Worm (Caenorhabditis elegans) whole organism, L1 larva: ENCODE data around the gene Y53C12A.6.

Experiments used
- F16B12.6 ChIP-seq: fragments of 150-350 bp; optimal IDR thresholded peaks from 2 replicates; lab custom pipeline; 2014; ENCODE audit warnings: missing biosample characterization, missing genetic modification characterization
- Y116A8C.19 ChIP-seq: sonication (generic microtip); optimal IDR thresholded peaks from 2 replicates; lab custom pipeline; 2016; ENCODE audit warnings: missing compliant biosample characterization, missing genetic modification characterization, borderline replicate concordance
- ama-1 ChIP-seq: fragments of 150-350 bp; optimal IDR thresholded peaks from 2 replicates; lab custom pipeline; 2014
- blmp-1 ChIP-seq: fragments of 150-350 bp; optimal IDR thresholded peaks from 2 replicates; lab custom pipeline; 2014; ENCODE audit warnings: missing biosample characterization, missing genetic modification characterization
- dpl-1 ChIP-seq, 3 experiments: fragments of 150-350 bp in 2 of 3; sonication (generic microtip) in 1 of 3; optimal IDR thresholded peaks; 2 replicates each; lab custom pipeline; 2014 to 2017; ENCODE audit warnings: missing biosample characterization in 3 of 3, missing genetic modification characterization in 3 of 3, missing genetic modification reagents in 3 of 3
- dsc-1 ChIP-seq: sonication (generic microtip); optimal IDR thresholded peaks from 2 replicates; lab custom pipeline; 2016; ENCODE audit warnings: mild to moderate bottlenecking, missing genetic modification characterization, missing compliant biosample characterization
- efl-1 ChIP-seq, 4 experiments: fragments of 150-350 bp; optimal IDR thresholded peaks in 3 of 4; peaks in 1 of 4; 1 replicate in 1 of 4; 2 replicates in 3 of 4; lab custom pipeline; 2014; ENCODE audit warnings: missing biosample characterization in 2 of 4, missing genetic modification characterization in 2 of 4, missing genetic modification reagents in 2 of 4
- efl-3 ChIP-seq: fragments of 200-800 bp; sonication (Bioruptor generic); optimal IDR thresholded peaks from 2 replicates; lab custom pipeline; 2018; ENCODE audit warnings: mild to moderate bottlenecking, missing genetic modification characterization, missing compliant biosample characterization
- elt-2 ChIP-seq: sonication (generic microtip); optimal IDR thresholded peaks from 2 replicates; lab custom pipeline; 2016; ENCODE audit warnings: missing genetic modification characterization, mild to moderate bottlenecking, inconsistent platforms, missing compliant biosample characterization, missing genetic modification reagents
- elt-3 ChIP-seq, 6 experiments: fragments of 150-350 bp in 1 of 6; sonication (generic microtip); optimal IDR thresholded peaks; 2 replicates each; lab custom pipeline; 2017 to 2018; ENCODE audit warnings: missing biosample characterization in 6 of 6, missing genetic modification characterization in 6 of 6, inconsistent platforms in 1 of 6
- ets-5 ChIP-seq: fragments of 200-800 bp; sonication (Bioruptor generic); IDR thresholded peaks from 2 replicates; pipeline ENCODE4 v1.3.6; 2022; ENCODE audit warnings: missing genetic modification characterization, missing compliant biosample characterization
- fkh-10 ChIP-seq: sonication (generic microtip); optimal IDR thresholded peaks from 2 replicates; lab custom pipeline; 2017; ENCODE audit warnings: missing biosample characterization, missing genetic modification reagents, missing genetic modification characterization
- fos-1 ChIP-seq: fragments of 150-350 bp; optimal IDR thresholded peaks from 2 replicates; lab custom pipeline; 2014; ENCODE audit warnings: missing biosample characterization, missing genetic modification characterization
- hlh-4 ChIP-seq: sonication (generic microtip); optimal IDR thresholded peaks from 2 replicates; lab custom pipeline; 2016; ENCODE audit warnings: mild to moderate bottlenecking, missing genetic modification characterization, missing compliant biosample characterization
- lin-14 ChIP-seq: fragments of 200-800 bp; sonication (Bioruptor generic); optimal IDR thresholded peaks from 2 replicates; lab custom pipeline; 2018; ENCODE audit warnings: mild to moderate bottlenecking, missing genetic modification characterization, moderate library complexity, missing compliant biosample characterization
- lin-39 ChIP-seq: fragments of 150-350 bp; optimal IDR thresholded peaks from 2 replicates; lab custom pipeline; 2014; ENCODE audit warnings: missing biosample characterization, missing genetic modification reagents, missing genetic modification characterization
- lsy-2 ChIP-seq, 2 experiments: fragments of 150-350 bp; optimal IDR thresholded peaks; 2 replicates each; lab custom pipeline; 2014; ENCODE audit warnings: missing biosample characterization in 2 of 2, missing genetic modification characterization in 2 of 2
- nhr-19 ChIP-seq: fragments of 200-800 bp; sonication (Bioruptor generic); conservative IDR thresholded peaks from 2 replicates; pipeline ENCODE4 v1.3.6; 2022; ENCODE audit warnings: missing genetic modification characterization, missing compliant biosample characterization
- nhr-237 ChIP-seq: fragments of 150-350 bp; optimal IDR thresholded peaks from 2 replicates; lab custom pipeline; 2014; ENCODE audit warnings: missing biosample characterization, missing genetic modification characterization
- nhr-47 ChIP-seq: sonication (generic microtip); optimal IDR thresholded peaks from 2 replicates; lab custom pipeline; 2016; ENCODE audit warnings: mild to moderate bottlenecking, missing genetic modification characterization, moderate library complexity, missing compliant biosample characterization
- nhr-71 ChIP-seq: sonication (generic microtip); optimal IDR thresholded peaks from 2 replicates; lab custom pipeline; 2016; ENCODE audit warnings: mild to moderate bottlenecking, missing genetic modification characterization, moderate library complexity, missing compliant biosample characterization
- nhr-90 ChIP-seq: sonication (generic microtip); optimal IDR thresholded peaks from 2 replicates; lab custom pipeline; 2016; ENCODE audit warnings: mild to moderate bottlenecking, missing genetic modification characterization, missing compliant biosample characterization; ENCODE audit not compliant: poor library complexity
- pag-3 ChIP-seq: sonication (generic microtip); optimal IDR thresholded peaks from 2 replicates; lab custom pipeline; 2017; ENCODE audit warnings: missing genetic modification characterization, mild to moderate bottlenecking, missing compliant biosample characterization, antibody characterized with exemption, borderline replicate concordance; ENCODE audit not compliant: insufficient read depth
- pqm-1 ChIP-seq: sonication (generic microtip); optimal IDR thresholded peaks from 3 replicates; lab custom pipeline; 2017; ENCODE audit warnings: missing biosample characterization, missing genetic modification characterization
- rnt-1 ChIP-seq: sonication (generic microtip); optimal IDR thresholded peaks from 2 replicates; lab custom pipeline; 2016; ENCODE audit warnings: mild to moderate bottlenecking, missing genetic modification characterization, moderate library complexity, missing compliant biosample characterization
- snpc-4 ChIP-seq: fragments of 150-350 bp; optimal IDR thresholded peaks from 2 replicates; lab custom pipeline; 2014; ENCODE audit warnings: missing biosample characterization, missing genetic modification characterization
- snu-23 ChIP-seq: sonication (generic microtip); optimal IDR thresholded peaks from 2 replicates; lab custom pipeline; 2016; ENCODE audit warnings: missing genetic modification characterization, missing compliant biosample characterization
- sup-37 ChIP-seq: fragments of 200-800 bp; sonication (Bioruptor generic); optimal IDR thresholded peaks from 2 replicates; lab custom pipeline; 2018; ENCODE audit warnings: mild to moderate bottlenecking, missing genetic modification characterization, missing compliant biosample characterization
- unc-62 ChIP-seq: fragments of 150-350 bp; optimal IDR thresholded peaks from 2 replicates; lab custom pipeline; 2014; ENCODE audit warnings: missing biosample characterization, missing genetic modification reagents, missing genetic modification characterization
- unc-86 ChIP-seq: sonication (generic microtip); optimal IDR thresholded peaks from 2 replicates; lab custom pipeline; 2016; ENCODE audit warnings: missing genetic modification characterization, missing compliant biosample characterization
- ztf-4 ChIP-seq: fragments of 150-350 bp; optimal IDR thresholded peaks from 2 replicates; lab custom pipeline; 2014; ENCODE audit warnings: missing biosample characterization, missing genetic modification characterization

Y53C12A.6 gene

DNA sequence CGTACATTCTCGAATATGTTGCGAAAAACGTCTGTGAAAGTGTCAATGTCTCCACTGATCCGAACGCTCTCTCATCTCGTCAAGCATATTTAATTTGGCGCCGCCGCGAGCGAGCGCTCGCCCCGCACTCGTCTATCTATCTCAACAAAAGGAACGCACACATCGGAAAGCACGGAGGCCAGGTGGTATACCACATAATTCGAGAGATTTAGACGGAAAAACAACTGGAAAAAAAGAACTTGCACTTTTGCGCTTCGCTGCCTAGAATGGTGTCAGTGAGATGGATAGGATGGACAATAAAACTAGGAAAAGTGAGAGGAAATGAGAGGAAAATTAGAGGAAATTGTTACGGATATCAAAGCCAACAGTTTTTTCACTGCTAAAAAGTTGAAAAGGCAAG lies 11.4 kb upstream of the Y53C12A.6 start:
- peak; percentile 74 for TF ChIP-seq blmp-1
- peak; percentile 13 for TF ChIP-seq lin-14 (GFP tag; lab: Kevin White, UChicago)
- no peak for TF ChIP-seq ama-1 (lab: Kevin White, UChicago)
- no peak for TF ChIP-seq fos-1

DNA sequence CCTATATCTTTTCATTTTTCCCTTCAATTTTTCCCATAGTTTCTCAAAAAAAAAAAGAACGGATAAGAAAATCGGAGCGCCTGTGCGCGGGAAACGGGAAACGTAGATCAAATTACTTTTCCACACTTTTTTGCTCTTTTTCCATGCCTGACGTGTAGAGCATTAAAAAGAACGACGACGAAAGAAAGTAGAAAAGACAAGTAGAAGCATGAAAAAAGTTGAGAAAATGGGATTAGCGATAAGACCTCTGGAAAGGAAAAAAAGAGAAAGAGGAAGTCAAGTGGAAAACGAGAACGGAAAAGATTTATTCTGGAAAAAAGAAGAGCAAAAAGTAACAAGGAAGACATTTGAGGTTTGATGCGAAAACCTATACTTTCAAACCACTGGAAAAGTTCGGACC lies 10.7 kb upstream of the Y53C12A.6 start:
- TF ChIP-seq hlh-4 (tag; lab: Kevin White, UChicago), result no peak
- TF ChIP-seq ama-1 (lab: Kevin White, UChicago), result no peak
- TF ChIP-seq fos-1, result no peak
- TF ChIP-seq fkh-10 (GFP tag; lab: Kevin White, UChicago), result peak; percentile 92
- no peak for TF ChIP-seq dpl-1 (GFP tag; optimal IDR thresholded peaks at IDR 0.05; lab: Kevin White, UChicago)
- peak; percentile 19 for TF ChIP-seq lin-14 (GFP tag; lab: Kevin White, UChicago)
- no peak for TF ChIP-seq ztf-4 (tag; lab: Kevin White, UChicago)
- TF ChIP-seq pqm-1 (tag; lab: Kevin White, UChicago), result no peak
- no peak for TF ChIP-seq F16B12.6
- TF ChIP-seq nhr-90 (tag; lab: Kevin White, UChicago), result no peak
- no peak for TF ChIP-seq unc-62

ce11 chrII:9727192-9727699 lies 9.4 kb upstream of the Y53C12A.6 start:
- peak; percentile 55 for TF ChIP-seq rnt-1 (tag; lab: Kevin White, UChicago)
- no peak for TF ChIP-seq lin-39 (tag; lab: Kevin White, UChicago)
- TF ChIP-seq snu-23 (GFP tag; lab: Kevin White, UChicago), result no peak
- TF ChIP-seq ets-5 (GFP tag; lab: Robert Waterston, UW), result no peak
- TF ChIP-seq lsy-2 (tag; optimal IDR thresholded peaks at IDR 0.05; lab: Kevin White, UChicago), result peak in 1 of 2 experiments; percentile 8
- TF ChIP-seq dsc-1 (tag; lab: Kevin White, UChicago), result peak; percentile 64
- TF ChIP-seq nhr-71 (tag; lab: Kevin White, UChicago), result no peak
- TF ChIP-seq lin-14 (GFP tag; lab: Kevin White, UChicago), result peak; percentile 81
- TF ChIP-seq elt-3 (tag; optimal IDR thresholded peaks at IDR 0.05; lab: Kevin White, UChicago), result no peak
- no peak for TF ChIP-seq sup-37 (GFP tag; lab: Kevin White, UChicago)

DNA sequence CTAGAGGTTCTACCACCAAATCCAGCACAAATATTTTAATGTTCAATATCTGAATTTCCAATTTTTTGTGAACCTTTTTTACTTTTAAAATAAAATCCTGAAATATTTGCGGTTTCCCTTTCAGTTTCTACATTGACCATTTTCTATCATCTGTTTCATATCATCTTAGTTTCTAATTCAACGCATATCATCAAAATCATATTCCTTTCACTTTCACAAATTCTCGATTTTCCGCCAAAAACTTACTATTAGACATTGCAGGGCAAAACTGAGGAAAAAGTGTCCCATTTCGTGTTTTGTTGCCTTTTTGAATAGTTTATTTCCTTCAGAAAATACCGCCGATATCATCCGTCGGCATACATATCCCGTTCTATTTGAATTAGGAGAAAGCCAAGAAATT lies 7.3 kb upstream of the Y53C12A.6 start:
- no peak for TF ChIP-seq efl-3
- TF ChIP-seq blmp-1, result peak; percentile 84

ce11 chrII:9724464-9724863 lies 6.7 kb upstream of the Y53C12A.6 start, which contains the start of gene cutl-2:
TSS of gene cutl-2 (minus strand) at chrII:9724673.
- TF ChIP-seq elt-2, result no peak
- no peak for TF ChIP-seq nhr-237 (tag; lab: Kevin White, UChicago)
- no peak for TF ChIP-seq unc-86 (tag; lab: Kevin White, UChicago)
- TF ChIP-seq ets-5 (GFP tag; lab: Robert Waterston, UW), result no peak
- TF ChIP-seq snpc-4 (tag; lab: Kevin White, UChicago), result no peak
- no peak for TF ChIP-seq Y116A8C.19 (tag; lab: Kevin White, UChicago)
- TF ChIP-seq pag-3 (tag; lab: Kevin White, UChicago), result no peak

DNA sequence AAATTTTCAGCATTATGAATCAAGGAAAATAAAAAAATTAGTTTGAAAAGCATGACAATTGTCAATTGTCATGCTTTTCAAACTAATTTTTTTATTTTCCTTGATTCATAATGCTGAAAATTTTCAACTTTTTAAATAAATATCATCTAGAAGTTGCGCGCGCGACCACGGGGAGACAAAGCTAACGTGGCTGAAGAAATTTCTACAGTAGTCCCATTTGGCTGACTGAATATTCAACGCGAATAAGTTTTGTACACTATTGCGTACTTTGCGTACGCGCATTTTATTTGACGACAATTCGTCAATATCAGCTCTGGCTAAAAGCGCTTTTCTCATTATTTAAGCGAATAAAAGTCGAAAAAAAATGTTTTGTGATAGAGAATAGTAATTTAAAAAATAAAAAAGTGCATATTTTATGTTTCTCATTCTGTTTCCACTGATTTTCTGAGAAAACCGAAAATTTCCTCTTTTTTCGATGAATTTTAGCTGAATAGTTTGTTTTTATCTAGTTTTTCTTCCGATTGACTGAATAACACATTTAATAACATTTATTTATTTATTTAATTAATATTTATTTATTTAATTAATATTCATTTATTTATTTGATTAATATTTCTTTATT lies 938 bp upstream of the Y53C12A.6 start, which contains the start of gene Y53C12A.11:
Y53C12A.11 (minus strand) TSS at position 68 of the 622 bp plus-strand sequence.
- TF ChIP-seq nhr-71 (tag; lab: Kevin White, UChicago) (peak; percentile 26), nhr-19 (peak; percentile 41), efl-1 (optimal IDR thresholded peaks at IDR 0.05; lab: Kevin White, UChicago) (peak; percentile 13 to 39), efl-1 (GFP tag; optimal IDR thresholded peaks at IDR 0.05 in 1 of 2; lab: Kevin White, UChicago) (peak in 1 of 2 experiments; percentile 70), lsy-2 (tag; optimal IDR thresholded peaks at IDR 0.05; lab: Kevin White, UChicago) (peak in 1 of 2 experiments; percentile 52), nhr-47 (tag; lab: Kevin White, UChicago) (peak; percentile 5)
